Fruit fly (Drosophila melanogaster): Measurements from ENCODE around the gene Doc2.

DNA sequence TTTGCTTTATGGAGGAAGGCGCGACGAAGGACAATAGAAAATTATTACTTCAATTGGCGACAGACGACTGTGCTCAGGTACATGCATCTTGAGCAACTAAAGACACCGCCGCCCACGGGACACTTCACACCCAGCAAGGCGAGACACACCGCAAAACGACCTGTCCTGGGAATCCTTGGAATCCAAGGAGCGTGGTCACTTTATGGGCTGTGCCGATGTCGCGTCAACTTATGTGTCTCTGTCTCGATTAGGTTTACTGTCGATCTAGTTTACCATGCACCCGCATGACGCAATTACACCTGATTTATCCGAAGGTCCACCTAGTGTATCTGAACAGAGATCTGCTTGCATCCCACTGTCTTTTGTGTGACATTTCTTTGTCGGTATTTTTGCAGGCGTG is 20.1 kb upstream of the Doc2 start:
- TF ChIP-seq Hr78 (GFP tag; optimal IDR thresholded peaks at IDR 0.05), result no peak
- TF ChIP-seq br (GFP tag; optimal IDR thresholded peaks at IDR 0.05), result no peak
- TF ChIP-seq Dfd (GFP tag; optimal IDR thresholded peaks at IDR 0.05), result no peak
